Worm (Caenorhabditis elegans) whole organism, L2 larva: ENCODE measurements around the gene F23B12.1.

Experiments
- C34F6.9 ChIP-seq: fragments of 150-350 bp; optimal IDR thresholded peaks from 2 replicates; lab custom pipeline; 2014; ENCODE audit warnings: missing biosample characterization, missing genetic modification characterization
- F13H6.1 ChIP-seq: sonication (generic microtip); optimal IDR thresholded peaks from 2 replicates; lab custom pipeline; 2016; ENCODE audit warnings: missing genetic modification characterization, missing compliant biosample characterization
- Y55F3AM.14 ChIP-seq: fragments of 200-800 bp; sonication (Bioruptor generic); optimal IDR thresholded peaks from 2 replicates; lab custom pipeline; 2018; ENCODE audit warnings: mild to moderate bottlenecking, missing genetic modification characterization, missing compliant biosample characterization
- ZK546.5 ChIP-seq: sonication (generic microtip); optimal IDR thresholded peaks from 2 replicates; lab custom pipeline; 2017; ENCODE audit warnings: missing biosample characterization, missing genetic modification characterization
- alr-1 ChIP-seq: fragments of 150-350 bp; optimal IDR thresholded peaks from 2 replicates; lab custom pipeline; 2014; ENCODE audit warnings: missing biosample characterization, missing genetic modification characterization
- ama-1 ChIP-seq: fragments of 150-350 bp; optimal IDR thresholded peaks from 2 replicates; lab custom pipeline; 2018; ENCODE audit warnings: inconsistent platforms
- blmp-1 ChIP-seq: sonication (generic microtip); optimal IDR thresholded peaks from 2 replicates; lab custom pipeline; 2017; ENCODE audit warnings: missing genetic modification characterization, mild to moderate bottlenecking, missing compliant biosample characterization, antibody characterized with exemption, moderate library complexity; ENCODE audit not compliant: insufficient read depth
- ceh-16 ChIP-seq: fragments of 150-350 bp; optimal IDR thresholded peaks from 2 replicates; lab custom pipeline; 2014; ENCODE audit warnings: missing biosample characterization, missing genetic modification characterization
- ceh-82 ChIP-seq: fragments of 150-350 bp; optimal IDR thresholded peaks from 2 replicates; lab custom pipeline; 2014; ENCODE audit warnings: missing biosample characterization, missing genetic modification characterization
- crh-2 ChIP-seq: sonication (generic microtip); optimal IDR thresholded peaks from 2 replicates; lab custom pipeline; 2017; ENCODE audit warnings: missing biosample characterization, missing genetic modification characterization
- dmd-4 ChIP-seq: sonication (generic microtip); optimal IDR thresholded peaks from 2 replicates; lab custom pipeline; 2017; ENCODE audit warnings: missing biosample characterization, missing genetic modification characterization
- egl-27 ChIP-seq: sonication (generic microtip); optimal IDR thresholded peaks from 3 replicates; lab custom pipeline; 2017; ENCODE audit warnings: missing biosample characterization, missing genetic modification reagents, missing genetic modification characterization
- elt-3 ChIP-seq: sonication (generic microtip); optimal IDR thresholded peaks from 2 replicates; lab custom pipeline; 2017; ENCODE audit warnings: missing biosample characterization, missing genetic modification characterization
- gmeb-1 ChIP-seq: fragments of 150-350 bp; optimal IDR thresholded peaks from 2 replicates; lab custom pipeline; 2014; ENCODE audit warnings: missing biosample characterization, missing genetic modification characterization
- lin-11 ChIP-seq: fragments of 150-350 bp; sonication (generic microtip); optimal IDR thresholded peaks from 2 replicates; lab custom pipeline; 2014; ENCODE audit warnings: missing biosample characterization, missing genetic modification characterization, inconsistent platforms, mixed read lengths
- lin-13 ChIP-seq: fragments of 150-350 bp; optimal IDR thresholded peaks from 2 replicates; lab custom pipeline; 2014; ENCODE audit warnings: missing biosample characterization, missing genetic modification reagents, missing genetic modification characterization
- lin-39 ChIP-seq: fragments of 150-350 bp; optimal IDR thresholded peaks from 2 replicates; lab custom pipeline; 2014; ENCODE audit warnings: missing biosample characterization, missing genetic modification reagents, missing genetic modification characterization
- lsy-2 ChIP-seq, 2 experiments: fragments of 150-350 bp in 1 of 2; sonication (generic microtip) in 1 of 2; optimal IDR thresholded peaks; 2 replicates each; lab custom pipeline; 2014 to 2017; ENCODE audit warnings: missing biosample characterization in 2 of 2, missing genetic modification characterization in 2 of 2
- mab-5 ChIP-seq: fragments of 150-350 bp; optimal IDR thresholded peaks from 2 replicates; lab custom pipeline; 2014; ENCODE audit warnings: missing biosample characterization, missing genetic modification characterization
- mbf-1 ChIP-seq: sonication (generic microtip); optimal IDR thresholded peaks from 2 replicates; lab custom pipeline; 2017; ENCODE audit warnings: missing biosample characterization, missing genetic modification characterization
- mdl-1 ChIP-seq, 2 experiments: fragments of 150-350 bp in 1 of 2; sonication (generic microtip) in 1 of 2; optimal IDR thresholded peaks; 2 replicates each; lab custom pipeline; 2017; ENCODE audit warnings: missing biosample characterization in 2 of 2, missing genetic modification characterization in 2 of 2
- nhr-11 ChIP-seq: fragments of 150-350 bp; optimal IDR thresholded peaks from 2 replicates; lab custom pipeline; 2014; ENCODE audit warnings: missing biosample characterization, missing genetic modification characterization
- nhr-12 ChIP-seq: fragments of 150-350 bp; optimal IDR thresholded peaks from 2 replicates; lab custom pipeline; 2014; ENCODE audit warnings: missing biosample characterization, missing genetic modification characterization
- nhr-129 ChIP-seq: fragments of 150-350 bp; optimal IDR thresholded peaks from 2 replicates; lab custom pipeline; 2014; ENCODE audit warnings: missing biosample characterization, missing genetic modification characterization
- nhr-23 ChIP-seq: fragments of 150-350 bp; optimal IDR thresholded peaks from 2 replicates; lab custom pipeline; 2014; ENCODE audit warnings: missing biosample characterization, missing genetic modification reagents, missing genetic modification characterization
- nhr-25 ChIP-seq: fragments of 150-350 bp; sonication (generic microtip); optimal IDR thresholded peaks from 3 replicates; lab custom pipeline; 2014; ENCODE audit warnings: missing biosample characterization, missing genetic modification characterization
- nhr-6 ChIP-seq: fragments of 150-350 bp; optimal IDR thresholded peaks from 2 replicates; lab custom pipeline; 2014; ENCODE audit warnings: missing biosample characterization, missing genetic modification characterization
- nhr-77 ChIP-seq: fragments of 150-350 bp; optimal IDR thresholded peaks from 2 replicates; lab custom pipeline; 2014; ENCODE audit warnings: missing biosample characterization, missing genetic modification characterization
- peb-1 ChIP-seq: fragments of 150-350 bp; optimal IDR thresholded peaks from 2 replicates; lab custom pipeline; 2014; ENCODE audit warnings: missing biosample characterization, missing genetic modification characterization
- skn-1 ChIP-seq: sonication (generic microtip); optimal IDR thresholded peaks from 2 replicates; lab custom pipeline; 2017; ENCODE audit warnings: missing biosample characterization, missing genetic modification characterization
- sma-3 ChIP-seq: sonication (generic microtip); optimal IDR thresholded peaks from 2 replicates; lab custom pipeline; 2016; ENCODE audit warnings: missing genetic modification reagents, missing genetic modification characterization, missing compliant biosample characterization
- sma-9 ChIP-seq, 2 experiments: fragments of 150-350 bp in 1 of 2; sonication (generic microtip) in 1 of 2; optimal IDR thresholded peaks; 2 replicates each; lab custom pipeline; 2014 to 2016; ENCODE audit warnings: missing genetic modification characterization in 2 of 2, mild to moderate bottlenecking in 1 of 2, missing biosample characterization in 1 of 2, missing compliant biosample characterization in 1 of 2, missing genetic modification reagents in 1 of 2, moderate library complexity in 1 of 2
- snpc-4 ChIP-seq: fragments of 150-350 bp; optimal IDR thresholded peaks from 2 replicates; lab custom pipeline; 2014; ENCODE audit warnings: missing biosample characterization, missing genetic modification characterization
- unc-55 ChIP-seq: fragments of 150-350 bp; sonication (generic microtip); optimal IDR thresholded peaks from 3 replicates; lab custom pipeline; 2014; ENCODE audit warnings: missing biosample characterization, missing genetic modification reagents, missing genetic modification characterization
- unc-62 ChIP-seq: fragments of 150-350 bp; optimal IDR thresholded peaks from 2 replicates; lab custom pipeline; 2014; ENCODE audit warnings: missing biosample characterization, missing genetic modification reagents, missing genetic modification characterization
- zag-1 ChIP-seq: fragments of 150-350 bp; optimal IDR thresholded peaks from 2 replicates; lab custom pipeline; 2014; ENCODE audit warnings: missing biosample characterization, missing genetic modification characterization
- ztf-1 ChIP-seq: fragments of 200-800 bp; sonication (Bioruptor generic); conservative IDR thresholded peaks from 2 replicates; pipeline ENCODE4 v1.3.6; 2022; ENCODE audit warnings: missing genetic modification characterization, missing compliant biosample characterization
- ztf-4 ChIP-seq: fragments of 150-350 bp; optimal IDR thresholded peaks from 2 replicates; lab custom pipeline; 2014; ENCODE audit warnings: missing biosample characterization, missing genetic modification characterization

F23B12.1 gene

DNA sequence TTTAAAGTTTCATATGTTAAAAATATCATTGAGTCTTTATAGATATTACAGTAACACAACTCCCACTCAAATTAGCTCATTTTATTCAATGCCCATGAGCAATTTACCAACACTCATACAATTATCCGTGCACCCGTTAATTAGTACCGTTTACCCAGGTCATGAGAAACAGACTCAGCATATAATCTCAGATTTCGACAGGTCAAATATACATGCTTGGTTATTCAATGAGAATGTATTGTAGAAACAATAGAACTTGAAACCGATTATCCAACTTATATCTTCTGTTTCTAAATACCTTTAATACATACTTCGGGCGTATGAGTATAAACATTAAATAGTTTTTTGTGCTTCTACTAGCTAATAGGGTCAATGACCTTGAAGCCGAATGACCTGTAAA is 7.2 kb downstream of the F23B12.1 start:
- TF ChIP-seq elt-3 (tag; lab: Kevin White, UChicago), result no peak
- no peak for TF ChIP-seq F13H6.1 (tag; lab: Kevin White, UChicago)
- no peak for TF ChIP-seq nhr-12 (tag; lab: Kevin White, UChicago)
- no peak for TF ChIP-seq peb-1
- TF ChIP-seq nhr-25 (tag; lab: Kevin White, UChicago), result no peak
- TF ChIP-seq snpc-4 (tag; lab: Kevin White, UChicago), result no peak
- TF ChIP-seq mab-5, result no peak
- no peak for TF ChIP-seq nhr-6
- TF ChIP-seq C34F6.9, result no peak
- no peak for TF ChIP-seq ama-1 (lab: Kevin White, UChicago)
- TF ChIP-seq dmd-4, result no peak
- TF ChIP-seq nhr-77, result no peak
- no peak for TF ChIP-seq crh-2 (tag; lab: Kevin White, UChicago)
- TF ChIP-seq zag-1, result no peak
- no peak for TF ChIP-seq alr-1 (tag; lab: Kevin White, UChicago)
- TF ChIP-seq egl-27 (tag; lab: Kevin White, UChicago), result no peak
- no peak for TF ChIP-seq blmp-1
- no peak for TF ChIP-seq mdl-1 (tag; optimal IDR thresholded peaks at IDR 0.05; lab: Kevin White, UChicago)

DNA sequence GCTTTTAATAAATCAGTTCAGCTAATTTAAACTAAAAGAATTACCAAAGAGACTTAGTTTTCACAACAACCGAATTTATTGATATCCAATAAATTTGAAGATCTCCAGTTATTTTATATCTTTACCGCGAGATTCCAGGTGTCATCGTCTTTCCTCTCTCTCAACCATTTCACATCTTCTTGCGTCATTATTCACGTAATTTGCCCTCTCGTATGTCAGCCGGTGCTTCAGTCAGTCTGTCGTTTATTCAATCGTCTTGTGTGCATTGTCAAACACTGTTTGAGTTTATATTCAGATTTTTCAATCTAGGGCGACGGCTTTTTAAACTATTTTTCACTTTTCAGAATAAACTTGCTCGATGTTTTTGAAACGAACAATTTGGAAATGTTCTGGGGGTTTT is 8.4 kb downstream of the F23B12.1 start:
- TF ChIP-seq sma-9 (GFP tag; optimal IDR thresholded peaks at IDR 0.05; lab: Kevin White, UChicago) (no peak), sma-9 (tag; optimal IDR thresholded peaks at IDR 0.05; lab: Kevin White, UChicago) (no peak), skn-1 (tag; lab: Kevin White, UChicago) (no peak), sma-3 (no peak), ztf-4 (no peak), unc-62 (GFP tag; lab: Kevin White, UChicago) (no peak)

DNA sequence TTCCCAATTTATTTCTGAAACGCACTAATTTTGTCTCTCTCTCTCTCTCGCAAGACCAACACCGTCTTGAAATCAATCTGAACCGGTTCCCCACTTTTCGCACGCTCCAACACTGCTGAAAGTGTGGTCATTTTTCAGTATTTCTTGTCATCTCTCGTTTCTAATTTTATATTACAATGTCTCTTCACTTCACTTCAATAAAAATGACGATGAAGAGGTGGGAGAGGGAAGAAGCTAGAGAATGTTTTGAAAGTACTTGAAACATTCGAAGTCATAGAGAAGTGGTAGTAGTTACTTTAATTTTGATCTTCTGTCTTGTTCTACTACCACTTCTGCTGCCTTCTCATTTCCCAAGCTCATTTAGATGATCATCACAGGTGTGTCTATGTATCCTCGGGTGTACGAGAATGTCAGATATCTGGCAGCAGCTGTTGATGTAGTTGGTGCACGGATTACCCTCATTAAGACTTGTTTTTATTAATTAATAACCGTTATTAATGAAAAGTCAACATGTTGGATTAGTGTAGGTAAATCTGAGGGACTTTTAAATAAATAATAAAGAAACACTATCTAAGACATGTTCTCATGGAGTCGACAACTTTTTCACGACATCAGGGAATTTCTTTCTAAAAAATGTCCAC is 9.3 kb downstream of the F23B12.1 start:
- no peak for TF ChIP-seq nhr-129 (tag; lab: Kevin White, UChicago)
- no peak for TF ChIP-seq ceh-82 (tag; lab: Kevin White, UChicago)
- no peak for TF ChIP-seq lsy-2 (tag; optimal IDR thresholded peaks at IDR 0.05; lab: Kevin White, UChicago)
- TF ChIP-seq ceh-16, result no peak
- TF ChIP-seq nhr-23 (tag; lab: Kevin White, UChicago), result no peak
- no peak for TF ChIP-seq ztf-4
- TF ChIP-seq skn-1 (tag; lab: Kevin White, UChicago), result no peak
- no peak for TF ChIP-seq C34F6.9
- no peak for TF ChIP-seq ztf-1
- TF ChIP-seq ama-1 (lab: Kevin White, UChicago), result no peak
- no peak for TF ChIP-seq mbf-1
- no peak for TF ChIP-seq zag-1
- no peak for TF ChIP-seq gmeb-1
- TF ChIP-seq F13H6.1 (tag; lab: Kevin White, UChicago), result no peak
- TF ChIP-seq elt-3 (tag; lab: Kevin White, UChicago), result no peak
- TF ChIP-seq lin-11 (tag; lab: Kevin White, UChicago), result no peak
- TF ChIP-seq, all 48 proteins: peak for 0

DNA sequence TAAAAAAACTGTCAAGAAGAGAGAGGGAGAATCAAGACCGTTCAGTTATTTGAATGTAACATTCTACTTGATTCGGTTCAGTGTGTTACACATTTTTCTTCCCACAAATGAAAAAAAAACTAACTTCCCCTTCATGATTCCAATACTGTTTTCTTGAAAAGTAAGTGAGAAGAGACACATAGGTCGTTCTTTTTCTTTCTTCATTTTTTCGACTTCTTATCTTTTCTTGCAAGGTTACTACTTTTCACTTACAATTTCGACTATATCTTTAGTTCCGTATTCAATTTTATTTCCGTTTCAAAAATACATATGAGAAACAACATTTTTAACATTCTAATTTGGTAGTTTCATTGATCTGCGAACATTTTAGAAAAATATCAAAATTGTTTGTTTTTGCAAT is 10.3 kb downstream of the F23B12.1 start:
- no peak for TF ChIP-seq Y55F3AM.14
- no peak for TF ChIP-seq lin-39
- no peak for TF ChIP-seq lin-13 (GFP tag; lab: Kevin White, UChicago)
- no peak for TF ChIP-seq lsy-2 (tag; optimal IDR thresholded peaks at IDR 0.05; lab: Kevin White, UChicago)
- no peak for TF ChIP-seq nhr-6
- no peak for TF ChIP-seq lin-11 (tag; lab: Kevin White, UChicago)
- no peak for TF ChIP-seq ceh-16
- TF ChIP-seq ZK546.5, result no peak
- TF ChIP-seq ceh-82 (tag; lab: Kevin White, UChicago), result no peak
- TF ChIP-seq F13H6.1 (tag; lab: Kevin White, UChicago), result no peak
- no peak for TF ChIP-seq gmeb-1
- TF ChIP-seq nhr-11 (tag; lab: Kevin White, UChicago), result no peak
- no peak for TF ChIP-seq nhr-129 (tag; lab: Kevin White, UChicago)
- TF ChIP-seq crh-2 (tag; lab: Kevin White, UChicago), result no peak
- no peak for TF ChIP-seq ama-1 (lab: Kevin White, UChicago)
- TF ChIP-seq unc-55 (GFP tag; lab: Kevin White, UChicago), result no peak
- no peak for TF ChIP-seq blmp-1
